Fruit fly (Drosophila melanogaster) whole organism, embryonic: Measurements from ENCODE around the gene Sumo.

Experiments
- Ada2b ChIP-seq: fragments of 200-800 bp; sonication (Bioruptor generic); IDR thresholded peaks from 2 replicates; pipeline ENCODE4 v1.3.6; 2022; ENCODE audit warnings: missing biosample characterization, missing genetic modification characterization
- B-H2 ChIP-seq: fragments of 200-800 bp; sonication (Bioruptor generic); optimal IDR thresholded peaks from 2 replicates; lab custom pipeline; 2018; ENCODE audit warnings: missing biosample characterization, mild to moderate bottlenecking, missing genetic modification characterization
- Blimp-1 ChIP-seq: fragments of 200-800 bp; sonication (Bioruptor generic); optimal IDR thresholded peaks from 3 replicates; lab custom pipeline; 2018; ENCODE audit warnings: missing biosample characterization, missing genetic modification characterization, mild to moderate bottlenecking, moderate library complexity, missing genetic modification reagents
- CG11504 ChIP-seq: fragments of 200-800 bp; sonication (Bioruptor generic); optimal IDR thresholded peaks from 3 replicates; lab custom pipeline; 2019; ENCODE audit warnings: missing biosample characterization, mild to moderate bottlenecking, missing genetic modification characterization, moderate library complexity
- CG15601 ChIP-seq: fragments of 200-800 bp; sonication (Bioruptor generic); optimal IDR thresholded peaks from 3 replicates; lab custom pipeline; 2019; ENCODE audit warnings: missing biosample characterization, mild to moderate bottlenecking, missing genetic modification characterization, moderate library complexity
- CG15696 ChIP-seq: fragments of 200-800 bp; sonication (Bioruptor generic); optimal IDR thresholded peaks from 2 replicates; lab custom pipeline; 2019; ENCODE audit warnings: missing biosample characterization, mild to moderate bottlenecking, missing genetic modification characterization, moderate library complexity
- CG17328 ChIP-seq: fragments of 200-800 bp; sonication (Bioruptor generic); IDR thresholded peaks from 2 replicates; pipeline ENCODE4 v1.3.6; 2022; ENCODE audit warnings: missing biosample characterization, missing genetic modification characterization
- CG18476 ChIP-seq: fragments of 200-800 bp; sonication (Bioruptor generic); optimal IDR thresholded peaks from 2 replicates; lab custom pipeline; 2016; ENCODE audit warnings: missing biosample characterization, mild to moderate bottlenecking, missing genetic modification characterization
- CG18619 ChIP-seq: fragments of 200-800 bp; sonication (Bioruptor generic); optimal IDR thresholded peaks from 3 replicates; lab custom pipeline; 2017; ENCODE audit warnings: missing biosample characterization, mild to moderate bottlenecking, missing genetic modification characterization
- CG2889 ChIP-seq: fragments of 200-800 bp; sonication (Bioruptor generic); IDR thresholded peaks from 3 replicates; pipeline ENCODE4 v1.3.6; 2022; ENCODE audit warnings: missing biosample characterization, missing genetic modification characterization
- CG31388 ChIP-seq: fragments of 200-800 bp; sonication (Bioruptor generic); optimal IDR thresholded peaks from 2 replicates; lab custom pipeline; 2016; ENCODE audit warnings: missing biosample characterization, missing genetic modification characterization
- CG34376 ChIP-seq: fragments of 200-800 bp; sonication (Bioruptor generic); optimal IDR thresholded peaks from 2 replicates; lab custom pipeline; 2018; ENCODE audit warnings: missing biosample characterization, mild to moderate bottlenecking, missing genetic modification characterization
- CG42726 ChIP-seq: fragments of 200-800 bp; sonication (Bioruptor generic); IDR thresholded peaks from 2 replicates; pipeline ENCODE4 v1.3.6; 2022; ENCODE audit warnings: missing biosample characterization, missing genetic modification characterization; ENCODE audit not compliant: partially characterized antibody
- CG4404 ChIP-seq: fragments of 200-800 bp; sonication (Bioruptor generic); IDR thresholded peaks from 2 replicates; pipeline ENCODE4 v1.3.6; 2022; ENCODE audit warnings: missing biosample characterization, missing genetic modification characterization
- CG4707 ChIP-seq: fragments of 200-800 bp; sonication (Bioruptor generic); optimal IDR thresholded peaks from 2 replicates; lab custom pipeline; 2018; ENCODE audit warnings: missing biosample characterization, mild to moderate bottlenecking, missing genetic modification characterization, moderate library complexity
- CG5953 ChIP-seq: fragments of 200-800 bp; sonication (Bioruptor generic); IDR thresholded peaks from 2 replicates; pipeline ENCODE4 v1.3.6; 2022; ENCODE audit warnings: missing biosample characterization, missing genetic modification characterization
- CG6175 ChIP-seq: fragments of 200-800 bp; sonication (Bioruptor generic); IDR thresholded peaks from 3 replicates; pipeline ENCODE4 v1.3.6; 2022; ENCODE audit warnings: missing biosample characterization, missing genetic modification characterization
- CG7556 ChIP-seq: fragments of 200-800 bp; sonication (Bioruptor generic); optimal IDR thresholded peaks from 2 replicates; lab custom pipeline; 2017; ENCODE audit warnings: missing biosample characterization, mild to moderate bottlenecking, missing genetic modification characterization
- CG8765 ChIP-seq: fragments of 200-800 bp; sonication (Bioruptor generic); IDR thresholded peaks from 2 replicates; pipeline ENCODE4 v1.3.6; 2022; ENCODE audit warnings: missing biosample characterization, missing genetic modification characterization
- CG8944 ChIP-seq: fragments of 200-800 bp; sonication (Bioruptor generic); optimal IDR thresholded peaks from 3 replicates; lab custom pipeline; 2016; ENCODE audit warnings: missing biosample characterization, missing genetic modification characterization
- Dll ChIP-seq: fragments of 200-800 bp; sonication (Bioruptor generic); IDR thresholded peaks from 4 replicates; pipeline ENCODE4 v1.3.6; 2022; ENCODE audit warnings: missing biosample characterization, missing genetic modification characterization; ENCODE audit not compliant: partially characterized antibody
- Doc3 ChIP-seq: fragments of 200-800 bp; sonication (Bioruptor generic); IDR thresholded peaks from 3 replicates; pipeline ENCODE4 v1.3.6; 2022; ENCODE audit warnings: missing biosample characterization, missing genetic modification characterization; ENCODE audit not compliant: partially characterized antibody
- Drgx ChIP-seq: fragments of 200-800 bp; sonication (Bioruptor generic); IDR thresholded peaks from 2 replicates; pipeline ENCODE4 v1.3.6; 2022; ENCODE audit warnings: missing biosample characterization, missing genetic modification characterization
- Ets65A ChIP-seq: fragments of 200-800 bp; sonication (Bioruptor generic); peaks from one replicate; lab custom pipeline; 2016; ENCODE audit warnings: missing biosample characterization, missing genetic modification characterization
- H2.0 ChIP-seq: fragments of 200-800 bp; sonication (Bioruptor generic); IDR thresholded peaks from 2 replicates; pipeline ENCODE4 v1.3.6; 2022; ENCODE audit warnings: missing biosample characterization, missing genetic modification characterization
- HmgZ ChIP-seq: fragments of 200-800 bp; sonication (Bioruptor generic); optimal IDR thresholded peaks from 2 replicates; lab custom pipeline; 2018; ENCODE audit warnings: missing biosample characterization, mild to moderate bottlenecking, missing genetic modification characterization
- Hr3 ChIP-seq: fragments of 200-800 bp; sonication (Bioruptor generic); optimal IDR thresholded peaks from 3 replicates; lab custom pipeline; 2016; ENCODE audit warnings: missing biosample characterization, missing genetic modification characterization
- Hsf ChIP-seq: fragments of 200-800 bp; sonication (Bioruptor generic); optimal IDR thresholded peaks from 3 replicates; lab custom pipeline; 2016; ENCODE audit warnings: missing biosample characterization, missing genetic modification characterization
- Lpt ChIP-seq: fragments of >200 bp; optimal IDR thresholded peaks from 2 replicates; lab custom pipeline; 2018; ENCODE audit warnings: missing biosample characterization, missing genetic modification characterization
- MESR4 ChIP-seq: fragments of 200-800 bp; sonication (Bioruptor generic); optimal IDR thresholded peaks from 2 replicates; lab custom pipeline; 2018; ENCODE audit warnings: missing biosample characterization, mild to moderate bottlenecking, missing genetic modification characterization, moderate library complexity
- Med ChIP-seq: fragments of 200-800 bp; sonication (Bioruptor generic); peaks from one replicate; lab custom pipeline; 2016; ENCODE audit warnings: missing biosample characterization, missing genetic modification characterization, mild to moderate bottlenecking, inconsistent platforms, moderate library complexity
- Side ChIP-seq: fragments of 200-800 bp; sonication (Bioruptor generic); optimal IDR thresholded peaks from 2 replicates; lab custom pipeline; 2016; ENCODE audit warnings: missing biosample characterization, missing genetic modification characterization
- Sox102F ChIP-seq: fragments of 200-800 bp; sonication (Bioruptor generic); optimal IDR thresholded peaks from 2 replicates; lab custom pipeline; 2018; ENCODE audit warnings: missing biosample characterization, mild to moderate bottlenecking, missing genetic modification characterization, moderate library complexity
- YL-1 ChIP-seq: fragments of 200-800 bp; sonication (Bioruptor generic); optimal IDR thresholded peaks from 3 replicates; lab custom pipeline; 2017; ENCODE audit warnings: missing biosample characterization, mild to moderate bottlenecking, missing genetic modification characterization
- bbx ChIP-seq: fragments of 200-800 bp; sonication (Bioruptor generic); IDR thresholded peaks from 2 replicates; pipeline ENCODE4 v1.3.6; 2022; ENCODE audit warnings: missing biosample characterization, missing genetic modification characterization; ENCODE audit not compliant: partially characterized antibody
- cad ChIP-seq: fragments of >200 bp; optimal IDR thresholded peaks from 2 replicates; lab custom pipeline; 2017; ENCODE audit warnings: missing biosample characterization, missing genetic modification characterization
- croc ChIP-seq: fragments of 200-800 bp; sonication (Bioruptor generic); conservative IDR thresholded peaks from 3 replicates; pipeline ENCODE4 v1.3.6; 2022; ENCODE audit warnings: missing biosample characterization, missing genetic modification characterization
- ems ChIP-seq: fragments of 200-800 bp; sonication (Bioruptor generic); optimal IDR thresholded peaks from 3 replicates; lab custom pipeline; 2016; ENCODE audit warnings: missing biosample characterization, missing genetic modification characterization
- en ChIP-seq: fragments of 200-800 bp; sonication (Bioruptor generic); optimal IDR thresholded peaks from 2 replicates; lab custom pipeline; 2016; ENCODE audit warnings: missing biosample characterization, missing genetic modification characterization
- fd102C ChIP-seq: fragments of 200-800 bp; sonication (Bioruptor generic); optimal IDR thresholded peaks from 2 replicates; lab custom pipeline; 2018; ENCODE audit warnings: missing biosample characterization, mild to moderate bottlenecking, missing genetic modification characterization, moderate library complexity
- gcm ChIP-seq: fragments of 200-800 bp; sonication (Bioruptor generic); optimal IDR thresholded peaks from 2 replicates; lab custom pipeline; 2019; ENCODE audit warnings: missing biosample characterization, mild to moderate bottlenecking, missing genetic modification characterization, moderate library complexity
- maf-S ChIP-seq: fragments of 200-800 bp; sonication (Bioruptor generic); optimal IDR thresholded peaks from 2 replicates; lab custom pipeline; 2016; ENCODE audit warnings: missing biosample characterization, missing genetic modification characterization
- nerfin-1 ChIP-seq: fragments of 200-800 bp; sonication (Bioruptor generic); optimal IDR thresholded peaks from 3 replicates; lab custom pipeline; 2019; ENCODE audit warnings: missing biosample characterization, mild to moderate bottlenecking, missing genetic modification characterization, moderate library complexity
- nerfin-2 ChIP-seq: fragments of 200-800 bp; sonication (Bioruptor generic); IDR thresholded peaks from 2 replicates; pipeline ENCODE4 v1.3.6; 2022; ENCODE audit warnings: missing biosample characterization, missing genetic modification characterization; ENCODE audit not compliant: partially characterized antibody
- pzg ChIP-seq: fragments of 200-800 bp; sonication (Bioruptor generic); optimal IDR thresholded peaks from 3 replicates; lab custom pipeline; 2018; ENCODE audit warnings: missing biosample characterization, mild to moderate bottlenecking, missing genetic modification characterization, moderate library complexity
- repo ChIP-seq: fragments of 200-800 bp; sonication (Bioruptor generic); optimal IDR thresholded peaks from 2 replicates; lab custom pipeline; 2016; ENCODE audit warnings: missing biosample characterization, missing genetic modification characterization
- sens ChIP-seq: fragments of 200-800 bp; sonication (Bioruptor generic); peaks from one replicate; lab custom pipeline; 2016; ENCODE audit warnings: missing biosample characterization, missing genetic modification characterization
- sr ChIP-seq: fragments of 200-800 bp; sonication (Bioruptor generic); IDR thresholded peaks from 3 replicates; pipeline ENCODE4 v1.3.6; 2022; ENCODE audit warnings: missing biosample characterization, missing genetic modification characterization
- sug ChIP-seq: fragments of 200-800 bp; optimal IDR thresholded peaks from 2 replicates; lab custom pipeline; 2019; ENCODE audit warnings: missing biosample characterization, mild to moderate bottlenecking, missing genetic modification characterization, moderate library complexity
- toy ChIP-seq: fragments of 200-800 bp; sonication (Bioruptor generic); IDR thresholded peaks from 2 replicates; pipeline ENCODE4 v1.3.6; 2022; ENCODE audit warnings: missing biosample characterization, missing genetic modification characterization
- ttk ChIP-seq: fragments of 200-800 bp; sonication (Bioruptor generic); IDR thresholded peaks from 2 replicates; pipeline ENCODE4 v2.1.2; 2022; ENCODE audit warnings: missing biosample characterization, missing genetic modification characterization
- wdn ChIP-seq: fragments of 200-800 bp; sonication (Bioruptor generic); IDR thresholded peaks from 2 replicates; pipeline ENCODE4 v1.3.6; 2022; ENCODE audit warnings: missing biosample characterization, missing genetic modification characterization

Gene Sumo

DNA sequence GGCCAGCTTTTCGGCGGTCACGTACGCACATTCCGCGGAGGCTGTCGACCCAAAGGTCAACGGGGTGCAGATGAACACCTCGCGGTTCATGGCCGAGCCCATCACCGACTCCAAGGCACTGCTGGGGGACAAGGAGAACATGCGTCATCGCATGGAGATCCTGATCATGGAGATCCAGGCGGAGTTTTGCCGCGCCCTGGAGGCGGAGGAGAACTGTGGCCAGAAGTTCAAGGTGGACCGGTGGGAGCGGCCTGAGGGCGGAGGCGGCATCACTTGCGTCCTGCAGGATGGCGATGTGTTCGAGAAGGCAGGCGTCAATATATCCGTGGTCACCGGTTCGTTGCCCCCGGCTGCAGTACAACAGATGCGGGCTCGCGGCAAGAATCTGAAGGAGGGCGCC lies 2.8 kb downstream of the Sumo start:
- TF ChIP-seq Doc3 (GFP tag; lab: Robert Waterston, UW): 0 out of 3 replicates have a peak, but pooled peaks have one; percentile 10
- TF ChIP-seq Hsf (GFP tag; lab: Kevin White, UChicago): no peak
- TF ChIP-seq Lpt: no peak
- TF ChIP-seq nerfin-1 (tag; lab: Kevin White, UChicago): no peak
- no peak for TF ChIP-seq H2.0 (GFP tag; lab: Robert Waterston, UW)
- no peak for TF ChIP-seq CG17328 (GFP tag; lab: Robert Waterston, UW)
- no peak for TF ChIP-seq cad (GFP tag; lab: Kevin White, UChicago)
- no peak for TF ChIP-seq CG18619 (GFP tag; lab: Kevin White, UChicago)
- no peak for TF ChIP-seq Drgx
- TF ChIP-seq MESR4: peak; percentile 28
- TF ChIP-seq nerfin-2 (GFP tag; lab: Robert Waterston, UW): peak; percentile 18; the same call in 1 of the 2 replicates
- TF ChIP-seq sens: peak; percentile 1
- TF ChIP-seq CG2889 (GFP tag; lab: Robert Waterston, UW): no peak
- TF ChIP-seq en (GFP tag; lab: Kevin White, UChicago): no peak
- no peak for TF ChIP-seq CG8944 (GFP tag; lab: Kevin White, UChicago)
- no peak for TF ChIP-seq Side (GFP tag; lab: Kevin White, UChicago)
- TF ChIP-seq toy (GFP tag; lab: Robert Waterston, UW): no peak
- no peak for TF ChIP-seq maf-S (GFP tag; lab: Kevin White, UChicago)
- no peak for TF ChIP-seq Hr3
- no peak for TF ChIP-seq CG18476 (GFP tag; lab: Kevin White, UChicago)
- 0 out of 2 replicates have a peak, but pooled peaks have one; percentile 54 for TF ChIP-seq CG42726
- no peak for TF ChIP-seq ttk (GFP tag; lab: Robert Waterston, UW)
- TF ChIP-seq CG4707 (GFP tag; lab: Kevin White, UChicago): no peak
- peak; percentile 39 for TF ChIP-seq Med (GFP tag; lab: Kevin White, UChicago)
- TF ChIP-seq CG6175 (GFP tag; lab: Robert Waterston, UW): no peak
- TF ChIP-seq Ada2b: no peak
- no peak for TF ChIP-seq gcm
- TF ChIP-seq Sox102F (GFP tag; lab: Kevin White, UChicago): no peak
- TF ChIP-seq CG7556 (GFP tag; lab: Kevin White, UChicago): no peak
- peak; percentile 82 for TF ChIP-seq Ets65A (GFP tag; lab: Kevin White, UChicago)
- no peak for TF ChIP-seq CG34376 (GFP tag; lab: Kevin White, UChicago)
- TF ChIP-seq Dll (GFP tag; lab: Robert Waterston, UW): no peak
- no peak for TF ChIP-seq CG5953 (GFP tag; lab: Robert Waterston, UW)
- TF ChIP-seq repo: no peak
- TF ChIP-seq, all 482 proteins: peak for 7

DNA sequence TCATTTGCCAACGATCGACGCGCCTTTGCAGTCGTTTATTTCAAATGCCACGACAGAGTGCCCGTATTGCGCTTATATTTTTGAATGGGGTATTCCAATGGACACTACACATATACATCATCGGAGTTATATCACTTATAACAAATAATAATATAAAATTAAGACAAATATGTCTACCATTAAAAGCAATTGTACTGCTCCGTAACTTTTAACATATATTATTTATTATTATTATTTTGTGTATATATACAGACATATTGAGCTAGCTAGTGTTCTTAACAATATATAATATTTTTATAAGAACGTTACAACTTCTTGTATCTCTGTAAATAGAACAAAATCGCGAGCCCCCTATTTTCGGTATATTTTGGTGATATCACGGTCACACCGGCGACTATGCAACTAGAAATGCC lies 3.4 kb downstream of the Sumo start, which contains the start of the genes sip2 and Coprox:
Gene sip2 (minus strand): TSS at position 53 of the 413 bp plus-strand sequence.
Gene Coprox (plus strand): TSS at position 400 of the 413 bp plus-strand sequence.
- peak; percentile 56 for TF ChIP-seq CG18619 (GFP tag; lab: Kevin White, UChicago)
- no peak for TF ChIP-seq CG8765 (GFP tag; lab: Robert Waterston, UW)
- TF ChIP-seq wdn (GFP tag; lab: Robert Waterston, UW): 0 out of 2 replicates have a peak, but pooled peaks have one; percentile 17
- TF ChIP-seq B-H2 (GFP tag; lab: Kevin White, UChicago): peak; percentile 55
- peak; percentile 44; the same call in 2 of the 3 replicates for TF ChIP-seq croc
- TF ChIP-seq fd102C: no peak
- TF ChIP-seq Blimp-1 (GFP tag; lab: Kevin White, UChicago): no peak
- TF ChIP-seq YL-1 (GFP tag; lab: Kevin White, UChicago): peak; percentile 76
- TF ChIP-seq sug (tag; lab: Kevin White, UChicago): peak; percentile 78
- peak; percentile 78 for TF ChIP-seq CG15601 (tag; lab: Kevin White, UChicago)
- TF ChIP-seq CG15696 (tag; lab: Kevin White, UChicago): peak; percentile 76
- no peak for TF ChIP-seq CG11504
- TF ChIP-seq Dll (GFP tag; lab: Robert Waterston, UW): 0 out of 4 replicates have a peak, but pooled peaks have one; percentile 13
- peak; percentile 39 for TF ChIP-seq pzg (GFP tag; lab: Kevin White, UChicago)
- TF ChIP-seq sr: no peak
- TF ChIP-seq HmgZ: peak; percentile 60
- TF ChIP-seq CG4404 (GFP tag; lab: Robert Waterston, UW): no peak
- no peak for TF ChIP-seq CG31388
- TF ChIP-seq ems (GFP tag; lab: Kevin White, UChicago): no peak
- no peak for TF ChIP-seq bbx (GFP tag; lab: Robert Waterston, UW)
